Worm (Caenorhabditis elegans) whole organism, late embryonic: ENCODE measurements around the gene glp-1.

Experiments
- C08G9.2 ChIP-seq: sonication (generic microtip); optimal IDR thresholded peaks from 2 replicates; lab custom pipeline; 2016; ENCODE audit warnings: mild to moderate bottlenecking, missing genetic modification characterization, moderate library complexity, missing compliant biosample characterization
- eyg-1 ChIP-seq: sonication (generic microtip); optimal IDR thresholded peaks from 2 replicates; lab custom pipeline; 2016; ENCODE audit warnings: missing genotype, missing genetic modification characterization, missing compliant biosample characterization
- nfya-1 ChIP-seq: sonication (generic microtip); optimal IDR thresholded peaks from 2 replicates; lab custom pipeline; 2017; ENCODE audit warnings: missing genetic modification characterization, mild to moderate bottlenecking, missing compliant biosample characterization, antibody characterized with exemption, moderate library complexity

- no peak for TF ChIP-seq nfya-1
- TF ChIP-seq eyg-1: no peak
- no peak for TF ChIP-seq C08G9.2 (tag; lab: Kevin White, UChicago)
These were observed 10.3 kb upstream of the glp-1 start, which contains the start of gene far-2 for ce11 chrIII:9081763-9082162.
